Fruit fly (Drosophila melanogaster) whole organism, embryonic: ENCODE measurements around the gene Cep135.

Experiments
- Bteb2 ChIP-seq: fragments of 200-800 bp; sonication (Bioruptor generic); optimal IDR thresholded peaks from 2 replicates; lab custom pipeline; 2016; ENCODE audit warnings: missing biosample characterization, missing genetic modification characterization
- CG1024 ChIP-seq: fragments of 200-800 bp; sonication (Bioruptor generic); IDR thresholded peaks from 2 replicates; pipeline ENCODE4 v1.3.6; 2022; ENCODE audit warnings: missing biosample characterization, missing genetic modification characterization
- CG10431 ChIP-seq: fragments of 200-800 bp; sonication (Bioruptor generic); optimal IDR thresholded peaks from 3 replicates; lab custom pipeline; 2018; ENCODE audit warnings: missing biosample characterization, mild to moderate bottlenecking, missing genetic modification characterization
- CG12155 ChIP-seq: fragments of 200-800 bp; sonication (Bioruptor generic); optimal IDR thresholded peaks from 3 replicates; lab custom pipeline; 2016; ENCODE audit warnings: missing biosample characterization, missing genetic modification characterization
- CG1233 ChIP-seq: fragments of 200-800 bp; sonication (Bioruptor generic); optimal IDR thresholded peaks from 4 replicates; lab custom pipeline; 2018; ENCODE audit warnings: missing biosample characterization, mild to moderate bottlenecking, missing genetic modification characterization
- CG14050 ChIP-seq: fragments of 200-800 bp; sonication (Bioruptor generic); IDR thresholded peaks from 3 replicates; pipeline ENCODE4 v1.3.6; 2022; ENCODE audit warnings: missing biosample characterization, missing genetic modification characterization
- CG14710 ChIP-seq: fragments of 200-800 bp; sonication (Bioruptor generic); optimal IDR thresholded peaks from 3 replicates; lab custom pipeline; 2019; ENCODE audit warnings: missing biosample characterization, mild to moderate bottlenecking, missing genetic modification characterization, moderate library complexity
- CG15269 ChIP-seq: fragments of 200-800 bp; sonication (Bioruptor generic); optimal IDR thresholded peaks from 2 replicates; lab custom pipeline; 2018; ENCODE audit warnings: missing biosample characterization, mild to moderate bottlenecking, missing genetic modification characterization, moderate library complexity
- CG2129 ChIP-seq: fragments of 200-800 bp; sonication (Bioruptor generic); IDR thresholded peaks from 2 replicates; pipeline ENCODE4 v1.3.6; 2022; ENCODE audit warnings: missing biosample characterization, missing genetic modification characterization; ENCODE audit not compliant: partially characterized antibody
- CG30020 ChIP-seq: fragments of 200-800 bp; optimal IDR thresholded peaks from 2 replicates; lab custom pipeline; 2019; ENCODE audit warnings: missing biosample characterization, mild to moderate bottlenecking, missing genetic modification characterization, moderate library complexity
- CG3995 ChIP-seq: fragments of 200-800 bp; sonication (Bioruptor generic); optimal IDR thresholded peaks from 3 replicates; lab custom pipeline; 2016; ENCODE audit warnings: missing biosample characterization, missing genetic modification characterization
- CG4820 ChIP-seq: fragments of 200-800 bp; sonication (Bioruptor generic); optimal IDR thresholded peaks from 3 replicates; lab custom pipeline; 2016; ENCODE audit warnings: missing biosample characterization, missing genetic modification characterization
- CG5245 ChIP-seq: fragments of 200-800 bp; sonication (Bioruptor generic); optimal IDR thresholded peaks from 3 replicates; lab custom pipeline; 2016; ENCODE audit warnings: missing biosample characterization, missing genetic modification characterization
- CG6689 ChIP-seq: fragments of 200-800 bp; sonication (Bioruptor generic); IDR thresholded peaks from 2 replicates; pipeline ENCODE4 v1.3.6; 2022; ENCODE audit warnings: missing biosample characterization, missing genetic modification characterization
- CG7271 ChIP-seq: fragments of 200-800 bp; sonication (Bioruptor generic); optimal IDR thresholded peaks from 2 replicates; lab custom pipeline; 2018; ENCODE audit warnings: missing biosample characterization, mild to moderate bottlenecking, missing genetic modification characterization, moderate library complexity
- CG7556 ChIP-seq: fragments of 200-800 bp; sonication (Bioruptor generic); optimal IDR thresholded peaks from 2 replicates; lab custom pipeline; 2017; ENCODE audit warnings: missing biosample characterization, mild to moderate bottlenecking, missing genetic modification characterization
- CG8089 ChIP-seq: fragments of 200-800 bp; sonication (Bioruptor generic); optimal IDR thresholded peaks from 3 replicates; lab custom pipeline; 2016; ENCODE audit warnings: missing biosample characterization, missing genetic modification characterization
- CG9437 ChIP-seq: fragments of 200-800 bp; sonication (Bioruptor generic); optimal IDR thresholded peaks from 2 replicates; lab custom pipeline; 2018; ENCODE audit warnings: missing biosample characterization, mild to moderate bottlenecking, missing genetic modification characterization
- Camta ChIP-seq: fragments of 200-800 bp; sonication (Bioruptor generic); optimal IDR thresholded peaks from 2 replicates; lab custom pipeline; 2016; ENCODE audit warnings: missing biosample characterization, missing genetic modification characterization
- Chrac-16 ChIP-seq: fragments of 200-800 bp; sonication (Bioruptor generic); optimal IDR thresholded peaks from 3 replicates; lab custom pipeline; 2016; ENCODE audit warnings: missing biosample characterization, missing genetic modification characterization
- D19B ChIP-seq: fragments of 200-800 bp; sonication (Bioruptor generic); optimal IDR thresholded peaks from 2 replicates; lab custom pipeline; 2017; ENCODE audit warnings: missing biosample characterization, mild to moderate bottlenecking, missing genetic modification characterization
- H2.0 ChIP-seq: fragments of 200-800 bp; sonication (Bioruptor generic); IDR thresholded peaks from 2 replicates; pipeline ENCODE4 v1.3.6; 2022; ENCODE audit warnings: missing biosample characterization, missing genetic modification characterization
- Lim3 ChIP-seq: fragments of 200-800 bp; sonication (Bioruptor generic); IDR thresholded peaks from 2 replicates; pipeline ENCODE4 v1.3.6; 2022; ENCODE audit warnings: missing biosample characterization, missing genetic modification characterization
- Meics ChIP-seq: fragments of 200-800 bp; sonication (Bioruptor generic); optimal IDR thresholded peaks from 2 replicates; lab custom pipeline; 2017; ENCODE audit warnings: missing biosample characterization, mild to moderate bottlenecking, missing genetic modification characterization
- Opbp ChIP-seq: fragments of 200-800 bp; sonication (Bioruptor generic); IDR thresholded peaks from 3 replicates; pipeline ENCODE4 v1.3.6; 2022; ENCODE audit warnings: missing biosample characterization, missing genetic modification characterization; ENCODE audit not compliant: partially characterized antibody
- Ptx1 ChIP-seq: fragments of 200-800 bp; sonication (Bioruptor generic); IDR thresholded peaks from 2 replicates; pipeline ENCODE4 v1.3.6; 2022; ENCODE audit warnings: missing biosample characterization, missing genetic modification characterization
- Sox102F ChIP-seq: fragments of 200-800 bp; sonication (Bioruptor generic); optimal IDR thresholded peaks from 2 replicates; lab custom pipeline; 2018; ENCODE audit warnings: missing biosample characterization, mild to moderate bottlenecking, missing genetic modification characterization, moderate library complexity
- Usf ChIP-seq: fragments of 200-800 bp; sonication (Bioruptor generic); optimal IDR thresholded peaks from 2 replicates; lab custom pipeline; 2017; ENCODE audit warnings: missing genotype, missing biosample characterization, missing genetic modification characterization
- aop ChIP-seq: fragments of 200-800 bp; sonication (Bioruptor generic); IDR thresholded peaks from 2 replicates; pipeline ENCODE4 v1.3.6; 2022; ENCODE audit warnings: missing biosample characterization, missing genetic modification characterization
- ato ChIP-seq: fragments of 200-800 bp; sonication (Bioruptor generic); IDR thresholded peaks from 2 replicates; pipeline ENCODE4 v1.3.6; 2022; ENCODE audit warnings: missing biosample characterization, missing genetic modification characterization; ENCODE audit not compliant: partially characterized antibody
- cato ChIP-seq: fragments of 200-800 bp; sonication (Bioruptor generic); optimal IDR thresholded peaks from 2 replicates; lab custom pipeline; 2016; ENCODE audit warnings: missing biosample characterization, missing genetic modification characterization, borderline replicate concordance
- chm ChIP-seq: fragments of 200-800 bp; sonication (Bioruptor generic); IDR thresholded peaks from 2 replicates; pipeline ENCODE4 v1.3.6; 2022; ENCODE audit warnings: missing biosample characterization, missing genetic modification characterization
- ci ChIP-seq: fragments of 200-800 bp; sonication (Bioruptor generic); IDR thresholded peaks from 3 replicates; pipeline ENCODE4 v1.3.6; 2022; ENCODE audit warnings: missing biosample characterization, missing genetic modification characterization
- croc ChIP-seq: fragments of 200-800 bp; sonication (Bioruptor generic); conservative IDR thresholded peaks from 3 replicates; pipeline ENCODE4 v1.3.6; 2022; ENCODE audit warnings: missing biosample characterization, missing genetic modification characterization
- crol ChIP-seq: fragments of 200-800 bp; sonication (Bioruptor generic); IDR thresholded peaks from 2 replicates; pipeline ENCODE4 v1.3.6; 2022; ENCODE audit warnings: missing biosample characterization, missing genetic modification characterization
- dmrt11E ChIP-seq: fragments of 200-800 bp; sonication (Bioruptor generic); optimal IDR thresholded peaks from 3 replicates; lab custom pipeline; 2018; ENCODE audit warnings: missing biosample characterization, mild to moderate bottlenecking, missing genetic modification characterization, moderate library complexity
- gcm2 ChIP-seq: fragments of 200-800 bp; sonication (Bioruptor generic); optimal IDR thresholded peaks from 2 replicates; lab custom pipeline; 2016; ENCODE audit warnings: missing biosample characterization, missing genetic modification characterization
- ind ChIP-seq: fragments of 200-800 bp; sonication (Bioruptor generic); optimal IDR thresholded peaks from 3 replicates; lab custom pipeline; 2016; ENCODE audit warnings: missing biosample characterization, missing genetic modification characterization
- ken ChIP-seq: fragments of 200-800 bp; sonication (Bioruptor generic); IDR thresholded peaks from 3 replicates; pipeline ENCODE4 v1.3.6; 2022; ENCODE audit warnings: missing biosample characterization, missing genetic modification characterization
- lola ChIP-seq, 3 experiments: fragments of >200 bp in 2 of 3; fragments of 200-800 bp in 1 of 3; sonication (Bioruptor generic) in 1 of 3; optimal IDR thresholded peaks; 2 replicates each; lab custom pipeline; 2017 to 2019; ENCODE audit warnings: missing biosample characterization in 3 of 3, missing genetic modification characterization in 3 of 3, mild to moderate bottlenecking in 1 of 3, moderate library complexity in 1 of 3
- maf-S ChIP-seq: fragments of 200-800 bp; sonication (Bioruptor generic); optimal IDR thresholded peaks from 2 replicates; lab custom pipeline; 2016; ENCODE audit warnings: missing biosample characterization, missing genetic modification characterization
- nom ChIP-seq: fragments of 200-800 bp; sonication (Bioruptor generic); optimal IDR thresholded peaks from 2 replicates; lab custom pipeline; 2017; ENCODE audit warnings: missing biosample characterization, missing genetic modification characterization, mild to moderate bottlenecking, moderate library complexity, missing genetic modification reagents
- prd ChIP-seq, 3 experiments: fragments of >200 bp in 2 of 3; fragments of 200-800 bp in 1 of 3; sonication (Bioruptor generic) in 1 of 3; optimal IDR thresholded peaks in 2 of 3; IDR thresholded peaks in 1 of 3; 2 replicates in 2 of 3; 3 replicates in 1 of 3; pipeline versions ENCODE4 v1.3.6 to Lab custom; 2017 to 2022; ENCODE audit warnings: missing biosample characterization in 1 of 3, missing genetic modification characterization in 1 of 3
- repo ChIP-seq: fragments of 200-800 bp; sonication (Bioruptor generic); optimal IDR thresholded peaks from 2 replicates; lab custom pipeline; 2016; ENCODE audit warnings: missing biosample characterization, missing genetic modification characterization
- sug ChIP-seq: fragments of 200-800 bp; optimal IDR thresholded peaks from 2 replicates; lab custom pipeline; 2019; ENCODE audit warnings: missing biosample characterization, mild to moderate bottlenecking, missing genetic modification characterization, moderate library complexity
- tin ChIP-seq: fragments of 200-800 bp; sonication (Bioruptor generic); optimal IDR thresholded peaks from 3 replicates; lab custom pipeline; 2016; ENCODE audit warnings: missing biosample characterization, missing genetic modification characterization
- vvl ChIP-seq: fragments of 200-800 bp; sonication (Bioruptor generic); IDR thresholded peaks from 2 replicates; pipeline ENCODE4 v1.3.6; 2022; ENCODE audit warnings: missing biosample characterization, missing genetic modification characterization
- zen ChIP-seq: fragments of 200-800 bp; sonication (Bioruptor generic); optimal IDR thresholded peaks from 3 replicates; lab custom pipeline; 2018; ENCODE audit warnings: missing biosample characterization, mild to moderate bottlenecking, missing genetic modification characterization, moderate library complexity

Gene Cep135

dm6 chr3L:15158330-15159114 lies 42.0 kb downstream of the Cep135 start, which contains the start of the genes Msh6 and Prp31 (continued):
- peak; percentile 91 for TF ChIP-seq Meics (GFP tag; lab: Kevin White, UChicago)
- 0 out of 2 replicates have a peak, but pooled peaks have one; percentile 32 for TF ChIP-seq H2.0 (GFP tag; lab: Robert Waterston, UW)
- TF ChIP-seq Sox102F (GFP tag; lab: Kevin White, UChicago), result peak; percentile 75
- no peak for TF ChIP-seq repo
- peak; percentile 32; the same call in 1 of the 2 replicates for TF ChIP-seq vvl (GFP tag; lab: Robert Waterston, UW)
- no peak for TF ChIP-seq CG7271 (tag; lab: Kevin White, UChicago)
- peak; percentile 79 for TF ChIP-seq Chrac-16 (GFP tag; lab: Kevin White, UChicago)
- no peak for TF ChIP-seq nom (GFP tag; lab: Kevin White, UChicago)
- TF ChIP-seq prd (optimal IDR thresholded peaks at IDR 0.05; lab: Kevin White, UChicago), result no peak
- TF ChIP-seq prd (GFP tag; IDR thresholded peaks at IDR 0.05; lab: Robert Waterston, UW), result peak; percentile 70
- peak; percentile 18 for TF ChIP-seq CG8089
- TF ChIP-seq ato (GFP tag; lab: Robert Waterston, UW), result no peak
- peak; percentile 60 for TF ChIP-seq croc (GFP tag; lab: Robert Waterston, UW)
- TF ChIP-seq D19B (GFP tag; lab: Kevin White, UChicago), result peak; percentile 61
- peak; percentile 39; the same call in 1 of the 3 replicates for TF ChIP-seq ken (GFP tag; lab: Robert Waterston, UW)
- peak; percentile 62 for TF ChIP-seq Bteb2 (GFP tag; lab: Kevin White, UChicago)
- TF ChIP-seq CG5245 (GFP tag; lab: Kevin White, UChicago), result no peak
- TF ChIP-seq ci, result 0 out of 3 replicates have a peak, but pooled peaks have one; percentile 46
- TF ChIP-seq CG2129 (GFP tag; lab: Robert Waterston, UW), result no peak
- TF ChIP-seq lola (GFP tag; optimal IDR thresholded peaks at IDR 0.05; lab: Kevin White, UChicago), result peak in 1 of 3 experiments; percentile 83
- peak; percentile 69 for TF ChIP-seq CG12155 (GFP tag; lab: Kevin White, UChicago)
- TF ChIP-seq chm (GFP tag; lab: Robert Waterston, UW), result peak; percentile 30; the same call in 1 of the 2 replicates
- no peak for TF ChIP-seq aop (GFP tag; lab: Robert Waterston, UW)
- TF ChIP-seq sug (tag; lab: Kevin White, UChicago), result peak; percentile 75
- peak; percentile 5 for TF ChIP-seq CG10431 (GFP tag; lab: Kevin White, UChicago)
- TF ChIP-seq maf-S (GFP tag; lab: Kevin White, UChicago), result no peak
- peak; percentile 79 for TF ChIP-seq dmrt11E (tag; lab: Kevin White, UChicago)
- no peak for TF ChIP-seq gcm2 (GFP tag; lab: Kevin White, UChicago)
- peak; percentile 70 for TF ChIP-seq CG4820
- peak; percentile 65 for TF ChIP-seq CG9437 (GFP tag; lab: Kevin White, UChicago)
- peak; percentile 53 for TF ChIP-seq zen
- TF ChIP-seq CG6689 (GFP tag; lab: Robert Waterston, UW), result peak; percentile 63
- TF ChIP-seq cato (GFP tag; lab: Kevin White, UChicago), result peak; percentile 59
- peak; percentile 37 for TF ChIP-seq CG3995 (GFP tag; lab: Kevin White, UChicago)
- peak; percentile 70 for TF ChIP-seq tin (GFP tag; lab: Kevin White, UChicago)
- TF ChIP-seq CG14050 (GFP tag; lab: Robert Waterston, UW), result peak; percentile 45; the same call in 2 of the 3 replicates
- peak; percentile 75 for TF ChIP-seq Camta (GFP tag; lab: Kevin White, UChicago)
- peak; percentile 72 for TF ChIP-seq CG30020 (tag; lab: Kevin White, UChicago)
- no peak for TF ChIP-seq Opbp (GFP tag; lab: Robert Waterston, UW)
- TF ChIP-seq CG7556 (GFP tag; lab: Kevin White, UChicago), result peak; percentile 37
- no peak for TF ChIP-seq Lim3 (GFP tag; lab: Robert Waterston, UW)
- TF ChIP-seq CG14710 (tag; lab: Kevin White, UChicago), result peak; percentile 84
- TF ChIP-seq crol (GFP tag; lab: Robert Waterston, UW), result no peak
- peak; percentile 79 for TF ChIP-seq ind (GFP tag; lab: Kevin White, UChicago)
- TF ChIP-seq CG1233 (GFP tag; lab: Kevin White, UChicago), result peak; percentile 63
- TF ChIP-seq CG1024 (GFP tag; lab: Robert Waterston, UW), result peak; percentile 50; the same call in 1 of the 2 replicates
- TF ChIP-seq Ptx1 (GFP tag; lab: Robert Waterston, UW), result peak; percentile 42; the same call in 1 of the 2 replicates
- TF ChIP-seq CG15269 (tag; lab: Kevin White, UChicago), result peak; percentile 70
- peak; percentile 65 for TF ChIP-seq Usf
